Worm (Caenorhabditis elegans) whole organism, early embryonic: ENCODE data around the gene clec-124.

ENCODE experiments used
- B0310.2 ChIP-seq: sonication (generic microtip); optimal IDR thresholded peaks from 2 replicates; lab custom pipeline; 2016; ENCODE audit warnings: mild to moderate bottlenecking, missing genetic modification characterization, missing compliant biosample characterization
- F13C5.2 ChIP-seq: sonication (generic microtip); optimal IDR thresholded peaks from 2 replicates; lab custom pipeline; 2017; ENCODE audit warnings: mild to moderate bottlenecking, missing genetic modification characterization, inconsistent platforms, missing compliant biosample characterization
- aly-1 ChIP-seq: sonication (generic microtip); optimal IDR thresholded peaks from 2 replicates; lab custom pipeline; 2016; ENCODE audit warnings: missing genetic modification characterization, missing compliant biosample characterization
- ama-1 ChIP-seq: fragments of 150-350 bp; optimal IDR thresholded peaks from 2 replicates; lab custom pipeline; 2014
- ceh-13 ChIP-seq: fragments of 200-800 bp; sonication (Bioruptor generic); optimal IDR thresholded peaks from 2 replicates; lab custom pipeline; 2018; ENCODE audit warnings: mild to moderate bottlenecking, missing genetic modification characterization, missing compliant biosample characterization
- ceh-36 ChIP-seq: sonication (generic microtip); optimal IDR thresholded peaks from 2 replicates; lab custom pipeline; 2016; ENCODE audit warnings: missing genetic modification characterization, inconsistent platforms, missing compliant biosample characterization
- ets-7 ChIP-seq: sonication (generic microtip); optimal IDR thresholded peaks from 2 replicates; lab custom pipeline; 2016; ENCODE audit warnings: missing genotype, missing genetic modification characterization, missing compliant biosample characterization
- flt-1 ChIP-seq: fragments of 200-800 bp; sonication (Bioruptor generic); IDR thresholded peaks from 2 replicates; pipeline ENCODE4 v1.3.6; 2022; ENCODE audit warnings: missing genetic modification characterization, missing compliant biosample characterization
- hmbx-1 ChIP-seq: sonication (generic microtip); optimal IDR thresholded peaks from 2 replicates; lab custom pipeline; 2016; ENCODE audit warnings: mild to moderate bottlenecking, missing genetic modification characterization, missing compliant biosample characterization
- hmg-4 ChIP-seq: fragments of 200-800 bp; sonication (Bioruptor generic); optimal IDR thresholded peaks from 2 replicates; lab custom pipeline; 2018; ENCODE audit warnings: mild to moderate bottlenecking, missing genetic modification characterization, missing compliant biosample characterization
- hnd-1 ChIP-seq: sonication (generic microtip); optimal IDR thresholded peaks from 2 replicates; lab custom pipeline; 2016; ENCODE audit warnings: missing genetic modification characterization, missing compliant biosample characterization
- pes-1 ChIP-seq: fragments of 200-800 bp; sonication (Bioruptor generic); IDR thresholded peaks from 2 replicates; pipeline ENCODE4 v1.3.6; 2022; ENCODE audit warnings: missing genetic modification reagents, missing genetic modification characterization, missing compliant biosample characterization
- scrt-1 ChIP-seq: fragments of 200-800 bp; sonication (Bioruptor generic); IDR thresholded peaks from 2 replicates; pipeline ENCODE4 v1.3.6; 2022; ENCODE audit warnings: missing genetic modification characterization, missing compliant biosample characterization
- sea-1 ChIP-seq: fragments of 200-800 bp; sonication (Bioruptor generic); conservative IDR thresholded peaks from 2 replicates; pipeline ENCODE4 v1.3.6; 2022; ENCODE audit warnings: missing genetic modification characterization, missing compliant biosample characterization
- tbx-11 ChIP-seq: fragments of 200-800 bp; sonication (Bioruptor generic); IDR thresholded peaks from 2 replicates; pipeline ENCODE4 v1.3.6; 2022; ENCODE audit warnings: missing genetic modification characterization, missing compliant biosample characterization
- tbx-37 ChIP-seq: fragments of 200-800 bp; sonication (Bioruptor generic); conservative IDR thresholded peaks from 2 replicates; pipeline ENCODE4 v1.3.6; 2022; ENCODE audit warnings: missing genetic modification reagents, missing genetic modification characterization, missing compliant biosample characterization
- tra-4 ChIP-seq: sonication (generic microtip); optimal IDR thresholded peaks from 2 replicates; lab custom pipeline; 2017; ENCODE audit warnings: missing genetic modification characterization, missing compliant biosample characterization

Gene clec-124

ce11 chrII:3267365-3267764, 17.9 kb downstream of the clec-124 start, which contains the start of gene F02E11.7:
TSS of gene F02E11.7 (plus strand) at chrII:3267665.
- TF ChIP-seq ceh-13 (GFP tag; lab: Kevin White, UChicago) = no peak
- TF ChIP-seq ets-7 = no peak
- TF ChIP-seq flt-1 (GFP tag; lab: Robert Waterston, UW) = no peak
- TF ChIP-seq scrt-1 (GFP tag; lab: Robert Waterston, UW) = no peak
- no peak for TF ChIP-seq hmbx-1 (tag; lab: Kevin White, UChicago)
- TF ChIP-seq aly-1 = no peak
- TF ChIP-seq pes-1 = no peak
- TF ChIP-seq hnd-1 (tag; lab: Kevin White, UChicago) = no peak
- TF ChIP-seq F13C5.2 (tag; lab: Kevin White, UChicago) = no peak
- no peak for TF ChIP-seq tra-4 (tag; lab: Kevin White, UChicago)
- no peak for TF ChIP-seq ama-1 (lab: Kevin White, UChicago)
- no peak for TF ChIP-seq hmg-4
- TF ChIP-seq B0310.2 (tag; lab: Kevin White, UChicago) = no peak
- no peak for TF ChIP-seq ceh-36 (tag; lab: Kevin White, UChicago)
- no peak for TF ChIP-seq tbx-11 (GFP tag; lab: Robert Waterston, UW)
- no peak for TF ChIP-seq sea-1 (GFP tag; lab: Robert Waterston, UW)
- no peak for TF ChIP-seq tbx-37 (GFP tag; lab: Robert Waterston, UW)

- TF ChIP-seq hmbx-1 (tag; lab: Kevin White, UChicago) = no peak
- no peak for TF ChIP-seq tra-4 (tag; lab: Kevin White, UChicago)
- 0 out of 2 replicates have a peak, but pooled peaks have one; percentile 19 for TF ChIP-seq scrt-1 (GFP tag; lab: Robert Waterston, UW)
- no peak for TF ChIP-seq aly-1
- TF ChIP-seq F13C5.2 (tag; lab: Kevin White, UChicago) = no peak
- TF ChIP-seq hmg-4 = no peak
- TF ChIP-seq ceh-36 (tag; lab: Kevin White, UChicago) = no peak
- TF ChIP-seq ets-7 = no peak
- peak; percentile 82 for TF ChIP-seq pes-1
- TF ChIP-seq hnd-1 (tag; lab: Kevin White, UChicago) = peak; percentile 1
- no peak for TF ChIP-seq tbx-37 (GFP tag; lab: Robert Waterston, UW)
- TF ChIP-seq B0310.2 (tag; lab: Kevin White, UChicago) = no peak
- peak; percentile 58 for TF ChIP-seq tbx-11 (GFP tag; lab: Robert Waterston, UW)
- TF ChIP-seq flt-1 (GFP tag; lab: Robert Waterston, UW) = peak; percentile 60; the same call in 1 of the 2 replicates
- peak; percentile 49 for TF ChIP-seq ceh-13 (GFP tag; lab: Kevin White, UChicago)
- no peak for TF ChIP-seq sea-1 (GFP tag; lab: Robert Waterston, UW)
- no peak for TF ChIP-seq ama-1 (lab: Kevin White, UChicago)
These were observed 18.3 kb downstream of the clec-124 start for ce11 chrII:3267815-3268214.

ce11 chrII:3270598-3270997, 21.1 kb downstream of the clec-124 start:
- no peak for TF ChIP-seq ceh-36 (tag; lab: Kevin White, UChicago)
- TF ChIP-seq ama-1 (lab: Kevin White, UChicago) = no peak
- no peak for TF ChIP-seq hnd-1 (tag; lab: Kevin White, UChicago)
- no peak for TF ChIP-seq sea-1 (GFP tag; lab: Robert Waterston, UW)
- no peak for TF ChIP-seq ets-7
- TF ChIP-seq flt-1 (GFP tag; lab: Robert Waterston, UW) = no peak
- no peak for TF ChIP-seq pes-1
- no peak for TF ChIP-seq F13C5.2 (tag; lab: Kevin White, UChicago)
- no peak for TF ChIP-seq tra-4 (tag; lab: Kevin White, UChicago)

ce11 chrII:3274923-3275322, 25.4 kb downstream of the clec-124 start, which contains the start of gene F02E11.3:
TSS of gene F02E11.3 (minus strand) at chrII:3275023.
- TF ChIP-seq aly-1 (no peak), ceh-13 (GFP tag; lab: Kevin White, UChicago) (no peak), ceh-36 (tag; lab: Kevin White, UChicago) (no peak), sea-1 (GFP tag; lab: Robert Waterston, UW) (no peak), tra-4 (tag; lab: Kevin White, UChicago) (no peak), ets-7 (no peak), scrt-1 (GFP tag; lab: Robert Waterston, UW) (no peak), B0310.2 (tag; lab: Kevin White, UChicago) (no peak), F13C5.2 (tag; lab: Kevin White, UChicago) (no peak), ama-1 (lab: Kevin White, UChicago) (no peak), pes-1 (no peak), tbx-37 (GFP tag; lab: Robert Waterston, UW) (no peak), hmbx-1 (tag; lab: Kevin White, UChicago) (no peak), tbx-11 (GFP tag; lab: Robert Waterston, UW) (no peak), hmg-4 (no peak), hnd-1 (tag; lab: Kevin White, UChicago) (no peak), flt-1 (GFP tag; lab: Robert Waterston, UW) (no peak)

- TF ChIP-seq hnd-1 (tag; lab: Kevin White, UChicago) = no peak
- TF ChIP-seq aly-1 = no peak
- TF ChIP-seq ceh-13 (GFP tag; lab: Kevin White, UChicago) = no peak
- no peak for TF ChIP-seq hmbx-1 (tag; lab: Kevin White, UChicago)
- no peak for TF ChIP-seq hmg-4
- no peak for TF ChIP-seq scrt-1 (GFP tag; lab: Robert Waterston, UW)
- TF ChIP-seq ceh-36 (tag; lab: Kevin White, UChicago) = no peak
- TF ChIP-seq tra-4 (tag; lab: Kevin White, UChicago) = no peak
- TF ChIP-seq ama-1 (lab: Kevin White, UChicago) = no peak
- no peak for TF ChIP-seq tbx-11 (GFP tag; lab: Robert Waterston, UW)
- TF ChIP-seq F13C5.2 (tag; lab: Kevin White, UChicago) = no peak
- TF ChIP-seq tbx-37 (GFP tag; lab: Robert Waterston, UW) = no peak
- no peak for TF ChIP-seq ets-7
- TF ChIP-seq pes-1 = no peak
- no peak for TF ChIP-seq B0310.2 (tag; lab: Kevin White, UChicago)
- no peak for TF ChIP-seq flt-1 (GFP tag; lab: Robert Waterston, UW)
- no peak for TF ChIP-seq sea-1 (GFP tag; lab: Robert Waterston, UW)
These were observed 28.2 kb downstream of the clec-124 start, which contains the start of gene F02E11.4 for ce11 chrII:3277686-3278085. TSS of gene F02E11.4 (minus strand) at chrII:3277786.

- TF ChIP-seq aly-1 = no peak
- no peak for TF ChIP-seq ceh-13 (GFP tag; lab: Kevin White, UChicago)
- no peak for TF ChIP-seq tra-4 (tag; lab: Kevin White, UChicago)
- no peak for TF ChIP-seq hmbx-1 (tag; lab: Kevin White, UChicago)
- no peak for TF ChIP-seq flt-1 (GFP tag; lab: Robert Waterston, UW)
- no peak for TF ChIP-seq F13C5.2 (tag; lab: Kevin White, UChicago)
- no peak for TF ChIP-seq ceh-36 (tag; lab: Kevin White, UChicago)
- TF ChIP-seq hnd-1 (tag; lab: Kevin White, UChicago) = no peak
- no peak for TF ChIP-seq sea-1 (GFP tag; lab: Robert Waterston, UW)
- TF ChIP-seq tbx-37 (GFP tag; lab: Robert Waterston, UW) = no peak
- no peak for TF ChIP-seq scrt-1 (GFP tag; lab: Robert Waterston, UW)
- no peak for TF ChIP-seq tbx-11 (GFP tag; lab: Robert Waterston, UW)
- no peak for TF ChIP-seq ets-7
- no peak for TF ChIP-seq pes-1
- no peak for TF ChIP-seq ama-1 (lab: Kevin White, UChicago)
- TF ChIP-seq B0310.2 (tag; lab: Kevin White, UChicago) = no peak
- TF ChIP-seq hmg-4 = no peak
These were observed 29.1 kb downstream of the clec-124 start, which contains the start of gene wht-4 for ce11 chrII:3278634-3279033. TSS of gene wht-4 (plus strand) at chrII:3278934.
